Worm (Caenorhabditis elegans) whole organism, mixed stage, embryonic: ENCODE measurements around the gene Y73B6BL.29.

ENCODE experiments used
- M03D4.4 ChIP-seq: sonication (generic microtip); optimal IDR thresholded peaks from 2 replicates; lab custom pipeline; 2017; ENCODE audit warnings: mild to moderate bottlenecking, missing genetic modification characterization, missing compliant biosample characterization
- bed-3 ChIP-seq: fragments of 200-800 bp; sonication (Bioruptor generic); optimal IDR thresholded peaks from 3 replicates; lab custom pipeline; 2018; ENCODE audit warnings: mild to moderate bottlenecking, missing genetic modification characterization, moderate library complexity, missing compliant biosample characterization
- blmp-1 ChIP-seq: fragments of 150-350 bp; optimal IDR thresholded peaks from 2 replicates; lab custom pipeline; 2014; ENCODE audit warnings: missing biosample characterization, missing genetic modification characterization
- ceh-39 ChIP-seq: fragments of 150-350 bp; optimal IDR thresholded peaks from 2 replicates; lab custom pipeline; 2014; ENCODE audit warnings: missing biosample characterization, missing genetic modification characterization
- ceh-43 ChIP-seq: fragments of 200-800 bp; sonication (Bioruptor generic); optimal IDR thresholded peaks from 2 replicates; lab custom pipeline; 2018; ENCODE audit warnings: mild to moderate bottlenecking, missing genetic modification characterization, moderate library complexity, missing compliant biosample characterization
- ceh-83 ChIP-seq: fragments of 200-800 bp; sonication (Bioruptor generic); optimal IDR thresholded peaks from 2 replicates; lab custom pipeline; 2018; ENCODE audit warnings: mild to moderate bottlenecking, missing genetic modification characterization, missing compliant biosample characterization
- ces-1 ChIP-seq: fragments of 150-350 bp; optimal IDR thresholded peaks from 2 replicates; lab custom pipeline; 2014; ENCODE audit warnings: missing biosample characterization, missing genetic modification reagents, missing genetic modification characterization
- cnd-1 ChIP-seq: fragments of 200-800 bp; sonication (Bioruptor generic); optimal IDR thresholded peaks from 2 replicates; lab custom pipeline; 2018; ENCODE audit warnings: mild to moderate bottlenecking, missing genetic modification characterization, missing compliant biosample characterization
- drap-1 ChIP-seq: fragments of 200-800 bp; sonication (Bioruptor generic); optimal IDR thresholded peaks from 3 replicates; lab custom pipeline; 2018; ENCODE audit warnings: mild to moderate bottlenecking, missing genetic modification characterization, missing compliant biosample characterization
- elt-1 ChIP-seq: sonication (generic microtip); optimal IDR thresholded peaks from 2 replicates; lab custom pipeline; 2017; ENCODE audit warnings: missing genetic modification characterization, mild to moderate bottlenecking, missing compliant biosample characterization, antibody characterized with exemption, moderate library complexity, borderline replicate concordance; ENCODE audit not compliant: insufficient read depth
- elt-3 ChIP-seq: fragments of 150-350 bp; optimal IDR thresholded peaks from 2 replicates; lab custom pipeline; 2014; ENCODE audit warnings: missing biosample characterization, missing genetic modification characterization
- flh-1 ChIP-seq: fragments of 200-800 bp; sonication (Bioruptor generic); optimal IDR thresholded peaks from 2 replicates; lab custom pipeline; 2018; ENCODE audit warnings: mild to moderate bottlenecking, missing genetic modification characterization, moderate library complexity, missing compliant biosample characterization
- ham-2 ChIP-seq: fragments of 200-800 bp; sonication (Bioruptor generic); optimal IDR thresholded peaks from 2 replicates; lab custom pipeline; 2018; ENCODE audit warnings: mild to moderate bottlenecking, missing genetic modification characterization, missing compliant biosample characterization
- hlh-1 ChIP-seq: fragments of 150-350 bp; optimal IDR thresholded peaks from 2 replicates; lab custom pipeline; 2014; ENCODE audit warnings: missing biosample characterization, missing genetic modification reagents, missing genetic modification characterization
- lin-13 ChIP-seq: fragments of 150-350 bp; optimal IDR thresholded peaks from 2 replicates; lab custom pipeline; 2014; ENCODE audit warnings: missing biosample characterization, missing genetic modification characterization
- lin-32 ChIP-seq: fragments of 200-800 bp; sonication (Bioruptor generic); optimal IDR thresholded peaks from 2 replicates; lab custom pipeline; 2018; ENCODE audit warnings: mild to moderate bottlenecking, missing genetic modification characterization, missing compliant biosample characterization
- lsy-2 ChIP-seq: fragments of 150-350 bp; optimal IDR thresholded peaks from 2 replicates; lab custom pipeline; 2014; ENCODE audit warnings: missing biosample characterization, missing genetic modification characterization
- mab-5 ChIP-seq: fragments of 150-350 bp; optimal IDR thresholded peaks from 2 replicates; lab custom pipeline; 2014; ENCODE audit warnings: missing biosample characterization, missing genetic modification characterization
- mep-1 ChIP-seq: fragments of 150-350 bp; optimal IDR thresholded peaks from 2 replicates; lab custom pipeline; 2017; ENCODE audit warnings: missing biosample characterization, missing genetic modification reagents, missing genetic modification characterization, inconsistent platforms
- mls-2 ChIP-seq: sonication (generic microtip); optimal IDR thresholded peaks from 2 replicates; lab custom pipeline; 2016; ENCODE audit warnings: mild to moderate bottlenecking, missing genetic modification characterization, moderate library complexity, missing compliant biosample characterization
- nhr-12 ChIP-seq: fragments of 150-350 bp; optimal IDR thresholded peaks from 2 replicates; lab custom pipeline; 2014; ENCODE audit warnings: missing biosample characterization, missing genetic modification characterization
- nhr-2 ChIP-seq: fragments of 150-350 bp; optimal IDR thresholded peaks from 2 replicates; lab custom pipeline; 2014; ENCODE audit warnings: missing biosample characterization, missing genetic modification characterization
- nhr-237 ChIP-seq: fragments of 150-350 bp; optimal IDR thresholded peaks from 2 replicates; lab custom pipeline; 2014; ENCODE audit warnings: missing biosample characterization, missing genetic modification characterization
- nhr-28 ChIP-seq: fragments of 150-350 bp; optimal IDR thresholded peaks from 2 replicates; lab custom pipeline; 2014; ENCODE audit warnings: missing biosample characterization, missing genetic modification characterization
- nhr-76 ChIP-seq: sonication (generic microtip); optimal IDR thresholded peaks from 2 replicates; lab custom pipeline; 2017; ENCODE audit warnings: missing biosample characterization, missing genetic modification characterization
- pha-4 ChIP-seq: fragments of 150-350 bp; optimal IDR thresholded peaks from 2 replicates; lab custom pipeline; 2018; ENCODE audit warnings: missing biosample characterization, missing genetic modification reagents, missing genetic modification characterization
- sem-2 ChIP-seq: fragments of 200-800 bp; sonication (Bioruptor generic); optimal IDR thresholded peaks from 2 replicates; lab custom pipeline; 2018; ENCODE audit warnings: mild to moderate bottlenecking, missing genetic modification characterization, missing compliant biosample characterization
- snpc-4 ChIP-seq: fragments of 150-350 bp; optimal IDR thresholded peaks from 2 replicates; lab custom pipeline; 2014; ENCODE audit warnings: missing biosample characterization, missing genetic modification characterization
- sptf-1 ChIP-seq: sonication (generic microtip); optimal IDR thresholded peaks from 2 replicates; lab custom pipeline; 2017; ENCODE audit warnings: mild to moderate bottlenecking, missing genetic modification characterization, moderate library complexity, missing compliant biosample characterization
- tbx-8 ChIP-seq: fragments of 200-800 bp; sonication (Bioruptor generic); optimal IDR thresholded peaks from 2 replicates; lab custom pipeline; 2018; ENCODE audit warnings: mild to moderate bottlenecking, missing genetic modification characterization, moderate library complexity, missing compliant biosample characterization
- unc-120 ChIP-seq: sonication (generic microtip); optimal IDR thresholded peaks from 2 replicates; lab custom pipeline; 2017; ENCODE audit warnings: missing genetic modification characterization, missing compliant biosample characterization; ENCODE audit not compliant: poor library complexity, severe bottlenecking
- unc-62 ChIP-seq: fragments of 150-350 bp; optimal IDR thresholded peaks from 2 replicates; lab custom pipeline; 2014; ENCODE audit warnings: missing biosample characterization, missing genetic modification reagents, missing genetic modification characterization
- zip-8 ChIP-seq: fragments of 150-350 bp; optimal IDR thresholded peaks from 2 replicates; lab custom pipeline; 2014; ENCODE audit warnings: missing biosample characterization, missing genetic modification characterization

The Y73B6BL.29 gene

DNA sequence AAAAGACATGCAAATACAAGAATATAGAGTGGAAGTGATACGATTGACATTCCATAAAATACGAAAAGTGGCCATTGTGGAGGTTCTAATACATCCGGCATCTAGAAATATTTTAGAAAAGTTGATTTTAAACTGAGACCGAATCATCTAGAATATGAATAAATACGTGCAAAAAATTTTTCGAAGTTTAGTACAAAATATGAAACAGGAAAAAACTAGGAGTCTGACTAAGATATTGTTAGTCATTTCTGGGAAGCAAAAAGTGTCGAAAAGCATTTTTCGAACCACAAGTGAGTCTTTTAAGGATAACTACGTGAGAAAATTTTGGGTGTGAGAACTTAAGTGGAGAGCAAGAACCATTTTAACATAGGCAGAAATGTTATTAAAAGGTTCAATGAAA, 39.6 kb upstream of the Y73B6BL.29 start, which contains the start of gene srv-32:
srv-32 (minus strand) TSS at position 101 of the 400 bp plus-strand sequence.
- TF ChIP-seq elt-3 (tag; lab: Kevin White, UChicago) (no peak), blmp-1 (tag; lab: Kevin White, UChicago) (no peak), mls-2 (tag; lab: Kevin White, UChicago) (no peak), nhr-12 (tag; lab: Kevin White, UChicago) (no peak), ham-2 (GFP tag; lab: Kevin White, UChicago) (no peak), hlh-1 (tag; lab: Kevin White, UChicago) (no peak), nhr-28 (tag; lab: Kevin White, UChicago) (no peak), flh-1 (GFP tag; lab: Kevin White, UChicago) (no peak), lin-32 (no peak), sem-2 (GFP tag; lab: Kevin White, UChicago) (no peak), cnd-1 (no peak), tbx-8 (no peak), nhr-76 (tag; lab: Kevin White, UChicago) (no peak), mab-5 (no peak)
- TF ChIP-seq, all 35 proteins: peak for 0

DNA sequence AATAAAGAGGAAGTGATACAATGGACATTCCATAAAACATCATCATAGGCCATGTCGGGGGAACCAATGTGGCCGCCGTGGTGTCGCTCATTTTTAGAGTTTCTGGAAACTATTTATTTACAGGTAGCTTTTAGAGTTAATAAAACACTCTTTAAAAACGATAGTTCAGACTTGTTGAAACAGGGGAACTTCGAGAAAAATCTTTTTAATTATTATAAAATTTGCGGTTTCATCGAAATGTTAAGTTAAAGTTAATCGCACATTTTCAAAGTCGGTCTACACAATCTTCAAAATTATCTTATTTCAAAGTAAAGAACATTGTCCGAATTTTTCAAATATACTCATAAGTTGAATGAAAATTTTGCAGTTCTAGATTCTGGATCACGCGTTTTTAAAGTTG, 37.5 kb upstream of the Y73B6BL.29 start, which contains the start of gene ops-1:
ops-1 (minus strand) TSS at position 101 of the 400 bp plus-strand sequence.
- TF ChIP-seq bed-3 (GFP tag; lab: Kevin White, UChicago): no peak
- no peak for TF ChIP-seq nhr-237
- no peak for TF ChIP-seq pha-4 (tag; lab: Kevin White, UChicago)
- TF ChIP-seq sem-2 (GFP tag; lab: Kevin White, UChicago): no peak
- no peak for TF ChIP-seq drap-1 (GFP tag; lab: Kevin White, UChicago)
- TF ChIP-seq M03D4.4 (tag; lab: Kevin White, UChicago): no peak
- TF ChIP-seq flh-1 (GFP tag; lab: Kevin White, UChicago): no peak
- TF ChIP-seq snpc-4 (tag; lab: Kevin White, UChicago): no peak
- TF ChIP-seq mab-5: no peak
- TF ChIP-seq blmp-1 (tag; lab: Kevin White, UChicago): no peak
- TF ChIP-seq lin-32: no peak
- TF ChIP-seq zip-8: no peak
- TF ChIP-seq nhr-2 (tag; lab: Kevin White, UChicago): no peak

DNA sequence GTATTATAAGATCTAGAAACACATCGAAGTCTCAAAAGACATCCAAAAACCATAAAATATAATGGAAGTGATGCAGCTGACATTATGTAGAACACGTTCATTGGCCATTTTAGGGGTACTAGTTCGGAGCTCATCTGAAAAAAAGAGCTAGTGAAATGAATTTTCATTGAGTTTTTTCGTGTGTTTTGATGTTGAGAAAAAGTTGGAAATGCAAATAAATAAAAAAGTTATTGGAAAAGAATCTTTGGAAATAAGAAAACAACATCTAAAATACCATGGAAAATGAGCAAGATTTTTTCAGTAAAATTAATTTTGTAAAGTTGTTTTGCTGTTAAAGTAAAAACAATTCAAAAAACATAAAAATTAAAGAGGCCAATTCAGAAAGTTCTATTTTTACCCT, 31.0 kb upstream of the Y73B6BL.29 start, which contains the start of gene srv-24:
srv-24 (minus strand) TSS at position 101 of the 400 bp plus-strand sequence.
- no peak for TF ChIP-seq sem-2 (GFP tag; lab: Kevin White, UChicago)
- TF ChIP-seq ceh-39: no peak
- no peak for TF ChIP-seq lsy-2 (tag; lab: Kevin White, UChicago)
- no peak for TF ChIP-seq nhr-28 (tag; lab: Kevin White, UChicago)
- no peak for TF ChIP-seq nhr-76 (tag; lab: Kevin White, UChicago)
- TF ChIP-seq sptf-1: no peak
- no peak for TF ChIP-seq mls-2 (tag; lab: Kevin White, UChicago)
- TF ChIP-seq unc-120 (tag; lab: Kevin White, UChicago): no peak
- TF ChIP-seq ceh-43 (GFP tag; lab: Kevin White, UChicago): no peak
- TF ChIP-seq mab-5: no peak
- TF ChIP-seq nhr-237: no peak
- no peak for TF ChIP-seq mep-1

DNA sequence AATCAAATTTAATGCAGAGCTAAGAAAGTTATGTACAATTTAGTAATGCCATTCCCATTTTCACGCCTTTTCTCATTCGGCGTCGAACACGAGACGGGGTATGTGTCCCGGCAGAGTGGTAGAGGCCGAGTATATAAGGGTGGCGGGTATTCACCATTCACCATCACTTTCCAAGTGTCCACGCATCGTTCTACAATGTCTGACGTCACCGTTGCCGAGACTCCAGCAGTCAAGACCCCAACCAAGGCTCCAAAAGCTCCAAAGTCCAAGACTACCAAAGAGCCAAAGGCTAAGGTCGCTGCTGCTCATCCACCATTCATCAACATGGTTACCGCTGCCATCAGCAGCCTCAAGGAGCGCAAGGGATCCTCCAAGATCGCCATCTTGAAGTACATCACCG, 27.6 kb upstream of the Y73B6BL.29 start, which contains the start of gene hil-2:
hil-2 (plus strand) TSS at position 160 of the 400 bp plus-strand sequence.
- TF ChIP-seq tbx-8: no peak
- TF ChIP-seq elt-3 (tag; lab: Kevin White, UChicago): no peak
- TF ChIP-seq mep-1: peak; percentile 61
- peak; percentile 17 for TF ChIP-seq zip-8
- TF ChIP-seq mab-5: no peak
- no peak for TF ChIP-seq snpc-4 (tag; lab: Kevin White, UChicago)
- peak; percentile 75 for TF ChIP-seq lin-13
- no peak for TF ChIP-seq ceh-43 (GFP tag; lab: Kevin White, UChicago)
- no peak for TF ChIP-seq unc-62 (GFP tag; lab: Kevin White, UChicago)
- TF ChIP-seq M03D4.4 (tag; lab: Kevin White, UChicago): no peak
- no peak for TF ChIP-seq hlh-1 (tag; lab: Kevin White, UChicago)
- no peak for TF ChIP-seq sem-2 (GFP tag; lab: Kevin White, UChicago)
- TF ChIP-seq, all 35 proteins: peak for 3

DNA sequence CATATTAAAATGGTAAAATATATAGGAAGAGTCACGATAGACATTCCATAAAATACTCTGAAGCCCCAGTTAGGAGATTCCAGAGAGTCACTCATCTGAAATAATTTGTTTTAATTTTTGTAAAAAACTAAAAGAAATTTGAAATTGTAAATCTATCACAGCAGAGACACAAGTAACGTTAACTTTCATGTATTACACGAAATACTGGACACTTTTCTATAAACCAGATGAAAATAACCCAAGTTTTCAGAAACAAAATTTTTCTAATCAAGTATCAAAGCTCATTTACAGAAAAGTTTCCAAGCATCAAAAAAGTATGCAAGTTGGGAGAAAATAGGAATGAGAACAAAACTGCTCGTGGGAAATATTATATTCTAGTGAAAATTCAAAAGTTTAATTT, 23.5 kb upstream of the Y73B6BL.29 start, which contains the start of gene srv-27:
srv-27 (minus strand) TSS at position 101 of the 400 bp plus-strand sequence.
- no peak for TF ChIP-seq elt-1 (tag; lab: Kevin White, UChicago)
- no peak for TF ChIP-seq drap-1 (GFP tag; lab: Kevin White, UChicago)
- TF ChIP-seq lsy-2 (tag; lab: Kevin White, UChicago): no peak
- TF ChIP-seq zip-8: no peak
- TF ChIP-seq lin-13: no peak
- TF ChIP-seq bed-3 (GFP tag; lab: Kevin White, UChicago): no peak
- TF ChIP-seq nhr-2 (tag; lab: Kevin White, UChicago): no peak
- no peak for TF ChIP-seq nhr-76 (tag; lab: Kevin White, UChicago)
- no peak for TF ChIP-seq pha-4 (tag; lab: Kevin White, UChicago)
- TF ChIP-seq ceh-83: no peak
- TF ChIP-seq ceh-39: no peak
- no peak for TF ChIP-seq hlh-1 (tag; lab: Kevin White, UChicago)
- no peak for TF ChIP-seq nhr-237
- no peak for TF ChIP-seq cnd-1
- no peak for TF ChIP-seq snpc-4 (tag; lab: Kevin White, UChicago)
- no peak for TF ChIP-seq unc-120 (tag; lab: Kevin White, UChicago)
- no peak for TF ChIP-seq ces-1 (GFP tag; lab: Kevin White, UChicago)
- TF ChIP-seq sem-2 (GFP tag; lab: Kevin White, UChicago): no peak
- TF ChIP-seq blmp-1 (tag; lab: Kevin White, UChicago): no peak
